Worm (Caenorhabditis elegans) whole organism, young adult: ENCODE results near the gene pbs-3.

Source experiments
- B0019.2 ChIP-seq: fragments of 200-800 bp; sonication (Bioruptor generic); conservative IDR thresholded peaks from 2 replicates; pipeline ENCODE4 v1.3.6; 2022; ENCODE audit warnings: missing genetic modification reagents, missing genetic modification characterization, missing compliant biosample characterization
- B0035.1 ChIP-seq: sonication (generic microtip); optimal IDR thresholded peaks from 2 replicates; lab custom pipeline; 2016; ENCODE audit warnings: missing genetic modification characterization, mild to moderate bottlenecking, missing compliant biosample characterization, missing genotype, missing genetic modification reagents
- F10E7.11 ChIP-seq: sonication (generic microtip); optimal IDR thresholded peaks from 2 replicates; lab custom pipeline; 2017; ENCODE audit warnings: mild to moderate bottlenecking, missing genetic modification characterization, moderate library complexity, missing compliant biosample characterization
- F49E8.2 ChIP-seq: sonication (generic microtip); optimal IDR thresholded peaks from 3 replicates; lab custom pipeline; 2017; ENCODE audit warnings: missing genetic modification characterization, mild to moderate bottlenecking, missing compliant biosample characterization, antibody characterized with exemption, moderate library complexity; ENCODE audit not compliant: insufficient read depth
- K11D2.4 ChIP-seq: fragments of 200-800 bp; sonication (Bioruptor generic); IDR thresholded peaks from 2 replicates; pipeline ENCODE4 v1.3.6; 2022; ENCODE audit warnings: missing genetic modification reagents, missing genetic modification characterization, missing compliant biosample characterization
- T07F8.4 ChIP-seq: sonication (generic microtip); optimal IDR thresholded peaks from 2 replicates; lab custom pipeline; 2016; ENCODE audit warnings: mild to moderate bottlenecking, missing genetic modification characterization, moderate library complexity, missing compliant biosample characterization
- Y56A3A.18 ChIP-seq: fragments of 200-800 bp; sonication (Bioruptor generic); IDR thresholded peaks from 2 replicates; pipeline ENCODE4 v1.3.6; 2022; ENCODE audit warnings: missing genetic modification reagents, missing genetic modification characterization, missing compliant biosample characterization
- Y79H2A.3 ChIP-seq: fragments of 200-800 bp; sonication (Bioruptor generic); conservative IDR thresholded peaks from 2 replicates; pipeline ENCODE4 v1.3.6; 2022; ENCODE audit warnings: missing genetic modification reagents, missing genetic modification characterization, missing compliant biosample characterization
- Y95B8A.8 ChIP-seq: fragments of 200-800 bp; sonication (Bioruptor generic); IDR thresholded peaks from 2 replicates; pipeline ENCODE4 v1.3.6; 2022; ENCODE audit warnings: missing genetic modification reagents, missing genetic modification characterization, missing compliant biosample characterization
- aptf-2 ChIP-seq: fragments of 200-800 bp; sonication (Bioruptor generic); conservative IDR thresholded peaks from 2 replicates; pipeline ENCODE4 v1.3.6; 2022; ENCODE audit warnings: missing genetic modification reagents, missing genetic modification characterization, missing compliant biosample characterization
- aptf-3 ChIP-seq: fragments of 200-800 bp; sonication (Bioruptor generic); IDR thresholded peaks from 2 replicates; pipeline ENCODE4 v1.3.6; 2022; ENCODE audit warnings: missing genetic modification characterization, missing compliant biosample characterization
- atf-7 ChIP-seq: sonication (generic microtip); optimal IDR thresholded peaks from 2 replicates; lab custom pipeline; 2017; ENCODE audit warnings: mild to moderate bottlenecking, missing genetic modification characterization, missing compliant biosample characterization
- attf-6 ChIP-seq: fragments of 200-800 bp; sonication (Bioruptor generic); IDR thresholded peaks from 2 replicates; pipeline ENCODE4 v1.3.6; 2022; ENCODE audit warnings: missing genetic modification reagents, missing genetic modification characterization, missing compliant biosample characterization
- ceh-100 ChIP-seq: fragments of 200-800 bp; sonication (Bioruptor generic); IDR thresholded peaks from 2 replicates; pipeline ENCODE4 v1.3.6; 2022; ENCODE audit warnings: missing genetic modification reagents, missing genetic modification characterization, missing compliant biosample characterization
- ceh-58 ChIP-seq: fragments of 200-800 bp; sonication (Bioruptor generic); IDR thresholded peaks from 2 replicates; pipeline ENCODE4 v1.3.6; 2022; ENCODE audit warnings: missing genetic modification characterization, missing compliant biosample characterization
- ceh-79 ChIP-seq: sonication (generic microtip); optimal IDR thresholded peaks from 2 replicates; lab custom pipeline; 2017; ENCODE audit warnings: mild to moderate bottlenecking, missing genetic modification characterization, missing compliant biosample characterization
- ceh-91 ChIP-seq: fragments of 200-800 bp; sonication (Bioruptor generic); IDR thresholded peaks from 2 replicates; pipeline ENCODE4 v1.3.6; 2022; ENCODE audit warnings: missing genetic modification reagents, missing genetic modification characterization, missing compliant biosample characterization
- dpff-1 ChIP-seq: sonication (generic microtip); optimal IDR thresholded peaks from 2 replicates; lab custom pipeline; 2017; ENCODE audit warnings: mild to moderate bottlenecking, missing genetic modification characterization, missing compliant biosample characterization
- dpl-1 ChIP-seq: fragments of 150-350 bp; optimal IDR thresholded peaks from 2 replicates; lab custom pipeline; 2014; ENCODE audit warnings: missing biosample characterization, missing genetic modification reagents, missing genetic modification characterization
- efl-1 ChIP-seq: fragments of 150-350 bp; optimal IDR thresholded peaks from 2 replicates; lab custom pipeline; 2014; ENCODE audit warnings: missing biosample characterization, missing genetic modification reagents, missing genetic modification characterization
- egrh-3 ChIP-seq: fragments of 200-800 bp; sonication (Bioruptor generic); IDR thresholded peaks from 2 replicates; pipeline ENCODE4 v1.3.6; 2022; ENCODE audit warnings: missing genetic modification reagents, missing genetic modification characterization, missing compliant biosample characterization
- ekl-4 ChIP-seq: fragments of 200-800 bp; sonication (Bioruptor generic); IDR thresholded peaks from 2 replicates; pipeline ENCODE4 v1.3.6; 2022; ENCODE audit warnings: missing genetic modification reagents, missing genetic modification characterization, missing compliant biosample characterization
- fkh-3 ChIP-seq: sonication (generic microtip); optimal IDR thresholded peaks from 2 replicates; lab custom pipeline; 2016; ENCODE audit warnings: mild to moderate bottlenecking, missing genetic modification characterization, missing compliant biosample characterization
- him-1 ChIP-seq: sonication (generic microtip); optimal IDR thresholded peaks from 2 replicates; lab custom pipeline; 2016; ENCODE audit warnings: missing genotype, missing genetic modification reagents, missing genetic modification characterization, missing compliant biosample characterization
- hmg-1.2 ChIP-seq: fragments of 200-800 bp; sonication (Bioruptor generic); IDR thresholded peaks from 2 replicates; pipeline ENCODE4 v1.3.6; 2022; ENCODE audit warnings: missing genetic modification reagents, missing genetic modification characterization, missing compliant biosample characterization
- hrde-1 ChIP-seq: sonication (generic microtip); optimal IDR thresholded peaks from 2 replicates; lab custom pipeline; 2016; ENCODE audit warnings: missing genetic modification characterization, mild to moderate bottlenecking, missing compliant biosample characterization, moderate library complexity, missing genotype, missing genetic modification reagents, borderline replicate concordance
- lag-1 ChIP-seq: fragments of 200-800 bp; sonication (Bioruptor generic); IDR thresholded peaks from 2 replicates; pipeline ENCODE4 v1.3.6; 2022; ENCODE audit warnings: missing genetic modification reagents, missing genetic modification characterization, missing compliant biosample characterization
- let-526 ChIP-seq: fragments of 200-800 bp; sonication (Bioruptor generic); IDR thresholded peaks from 2 replicates; pipeline ENCODE4 v1.3.6; 2022; ENCODE audit warnings: missing genetic modification reagents, missing genetic modification characterization, missing compliant biosample characterization
- lin-35 ChIP-seq, 3 experiments: fragments of 150-350 bp in 2 of 3; sonication (generic microtip) in 1 of 3; optimal IDR thresholded peaks; 2 replicates each; lab custom pipeline; 2014 to 2018; ENCODE audit warnings: missing biosample characterization in 3 of 3, missing genetic modification characterization in 3 of 3, missing genetic modification reagents in 3 of 3
- lin-54 ChIP-seq: fragments of 200-800 bp; sonication (Bioruptor generic); optimal IDR thresholded peaks from 2 replicates; lab custom pipeline; 2018; ENCODE audit warnings: mild to moderate bottlenecking, missing genetic modification characterization, missing compliant biosample characterization
- lsl-1 ChIP-seq: fragments of 200-800 bp; sonication (Bioruptor generic); optimal IDR thresholded peaks from 2 replicates; lab custom pipeline; 2018; ENCODE audit warnings: mild to moderate bottlenecking, missing genetic modification characterization, moderate library complexity, missing compliant biosample characterization
- lsy-27 ChIP-seq: sonication (generic microtip); optimal IDR thresholded peaks from 2 replicates; lab custom pipeline; 2017; ENCODE audit warnings: missing genetic modification characterization, mild to moderate bottlenecking, missing compliant biosample characterization, antibody characterized with exemption, missing genotype, borderline replicate concordance; ENCODE audit not compliant: insufficient read depth
- madf-8 ChIP-seq: fragments of 200-800 bp; sonication (Bioruptor generic); conservative IDR thresholded peaks from 2 replicates; pipeline ENCODE4 v1.3.6; 2022; ENCODE audit warnings: missing genetic modification reagents, missing genetic modification characterization, missing compliant biosample characterization
- nfya-1 ChIP-seq: sonication (generic microtip); optimal IDR thresholded peaks from 2 replicates; lab custom pipeline; 2017; ENCODE audit warnings: antibody characterized with exemption, missing compliant biosample characterization, missing genetic modification characterization, borderline replicate concordance; ENCODE audit not compliant: insufficient read depth
- pha-4 ChIP-seq: fragments of 150-350 bp; sonication (generic microtip); optimal IDR thresholded peaks from 2 replicates; lab custom pipeline; 2014; ENCODE audit warnings: missing biosample characterization, missing genetic modification reagents, missing genetic modification characterization
- rcor-1 ChIP-seq: fragments of 200-800 bp; sonication (Bioruptor generic); IDR thresholded peaks from 2 replicates; pipeline ENCODE4 v1.3.6; 2022; ENCODE audit warnings: missing genetic modification reagents, missing genetic modification characterization, missing compliant biosample characterization
- rec-8 ChIP-seq, 2 experiments: sonication (generic microtip); optimal IDR thresholded peaks; 2 replicates each; lab custom pipeline; 2016; ENCODE audit warnings: mild to moderate bottlenecking in 2 of 2, missing genetic modification characterization in 2 of 2, missing genetic modification reagents in 2 of 2, missing genotype in 2 of 2, missing biosample characterization in 1 of 2, missing compliant biosample characterization in 1 of 2, moderate library complexity in 1 of 2
- sdz-38 ChIP-seq: sonication (generic microtip); optimal IDR thresholded peaks from 2 replicates; lab custom pipeline; 2016; ENCODE audit warnings: missing genotype, missing genetic modification characterization, missing compliant biosample characterization
- sea-2 ChIP-seq: fragments of 200-800 bp; sonication (Bioruptor generic); IDR thresholded peaks from 2 replicates; pipeline ENCODE4 v1.3.6; 2022; ENCODE audit warnings: missing genetic modification characterization, missing compliant biosample characterization
- snpc-4 ChIP-seq, 5 experiments: fragments of 150-350 bp in 1 of 5; sonication (generic microtip) in 4 of 5; optimal IDR thresholded peaks; 2 replicates each; lab custom pipeline; 2014 to 2018; ENCODE audit warnings: missing genetic modification characterization in 5 of 5, missing biosample characterization in 3 of 5, antibody characterized with exemption in 2 of 5, mild to moderate bottlenecking in 2 of 5, missing compliant biosample characterization in 2 of 5, missing genotype in 2 of 5, moderate library complexity in 2 of 5, missing genetic modification reagents in 1 of 5
- somi-1 ChIP-seq: fragments of 200-800 bp; sonication (Bioruptor generic); optimal IDR thresholded peaks from 2 replicates; lab custom pipeline; 2018; ENCODE audit warnings: mild to moderate bottlenecking, missing genetic modification characterization, missing compliant biosample characterization
- tlf-1 ChIP-seq: fragments of 200-800 bp; sonication (Bioruptor generic); optimal IDR thresholded peaks from 2 replicates; lab custom pipeline; 2018; ENCODE audit warnings: mild to moderate bottlenecking, missing genetic modification characterization, missing compliant biosample characterization

Gene pbs-3

DNA sequence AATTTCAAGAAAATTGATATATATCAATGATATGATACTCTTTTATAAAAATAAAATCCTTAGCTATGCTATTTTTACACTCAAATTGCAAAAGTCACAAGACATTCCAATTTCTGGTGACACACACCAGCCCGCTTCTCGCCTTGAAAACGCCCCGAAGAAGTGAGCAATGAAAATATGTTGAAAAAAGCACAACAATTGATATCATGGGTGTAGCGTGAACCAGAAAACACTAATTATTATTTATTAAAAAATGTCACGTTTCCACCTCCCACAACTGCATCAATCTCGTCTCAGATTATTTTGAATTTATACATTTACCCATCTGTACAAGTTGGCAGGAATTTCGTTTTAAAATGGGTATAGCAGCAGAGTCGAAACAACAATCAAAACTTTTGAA lies 49.6 kb upstream of the pbs-3 start, which contains the start of gene F59A6.4:
Gene F59A6.4, plus strand, starts transcription at position 301 of the 400 bp plus-strand sequence.
- TF ChIP-seq dpl-1 (GFP tag; lab: Kevin White, UChicago) (no peak), let-526 (GFP tag; lab: Robert Waterston, UW) (no peak), somi-1 (no peak), attf-6 (GFP tag; lab: Robert Waterston, UW) (no peak), Y95B8A.8 (GFP tag; lab: Robert Waterston, UW) (no peak), B0019.2 (GFP tag; lab: Robert Waterston, UW) (no peak)

DNA sequence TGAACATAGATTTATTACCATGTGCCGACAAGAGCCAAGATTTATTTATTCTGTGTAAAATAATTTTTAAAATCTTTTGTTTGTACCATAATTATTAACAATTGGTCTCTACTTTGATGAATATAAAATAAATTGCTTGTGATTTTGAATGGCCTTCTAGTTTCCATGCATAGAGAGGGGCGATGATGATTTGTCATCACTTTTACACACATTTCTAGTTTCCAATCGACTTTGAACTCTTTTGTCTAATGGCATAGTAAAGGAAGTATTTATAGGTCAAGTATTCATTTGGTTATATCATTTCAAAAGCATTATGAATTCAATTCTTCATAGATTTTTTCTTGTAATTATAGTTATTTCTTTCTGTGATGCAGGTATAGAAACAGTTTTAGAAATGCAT lies 48.4 kb upstream of the pbs-3 start, which contains the start of gene F59A6.10:
Gene F59A6.10, plus strand, starts transcription at position 301 of the 400 bp plus-strand sequence.
- TF ChIP-seq hrde-1 (tag; lab: Kevin White, UChicago) (peak; percentile 8), ceh-91 (no peak), lsl-1 (peak; percentile 23), T07F8.4 (tag; lab: Kevin White, UChicago) (no peak), ceh-79 (no peak), sdz-38 (tag; lab: Kevin White, UChicago) (no peak), aptf-2 (no peak), F49E8.2 (peak; percentile 12)

DNA sequence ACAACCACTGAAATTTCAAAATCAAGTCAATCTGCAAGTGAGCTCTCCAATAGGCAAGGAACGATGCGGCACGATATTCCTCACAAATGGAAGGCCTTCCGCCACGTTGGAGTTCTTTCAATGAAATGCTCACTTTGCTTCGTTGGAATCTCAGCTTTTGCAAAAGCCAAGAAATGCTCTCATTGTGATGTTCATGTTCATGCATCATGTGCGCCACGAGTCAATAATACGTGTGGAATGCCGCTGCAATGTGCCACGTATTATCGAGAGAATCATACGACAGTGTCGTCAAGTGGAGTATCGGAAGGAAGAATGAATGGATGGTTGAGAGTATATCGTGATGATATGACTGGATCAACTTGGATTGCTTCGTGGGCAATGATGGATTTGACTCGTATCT lies 46.6 kb upstream of the pbs-3 start:
- TF ChIP-seq rec-8 (tag; optimal IDR thresholded peaks at IDR 0.05; lab: Kevin White, UChicago) (no peak), him-1 (tag; lab: Kevin White, UChicago) (no peak), ceh-91 (no peak), aptf-3 (GFP tag; lab: Robert Waterston, UW) (0 out of 2 replicates have a peak, but pooled peaks have one; percentile 49), tlf-1 (GFP tag; lab: Kevin White, UChicago) (no peak)

DNA sequence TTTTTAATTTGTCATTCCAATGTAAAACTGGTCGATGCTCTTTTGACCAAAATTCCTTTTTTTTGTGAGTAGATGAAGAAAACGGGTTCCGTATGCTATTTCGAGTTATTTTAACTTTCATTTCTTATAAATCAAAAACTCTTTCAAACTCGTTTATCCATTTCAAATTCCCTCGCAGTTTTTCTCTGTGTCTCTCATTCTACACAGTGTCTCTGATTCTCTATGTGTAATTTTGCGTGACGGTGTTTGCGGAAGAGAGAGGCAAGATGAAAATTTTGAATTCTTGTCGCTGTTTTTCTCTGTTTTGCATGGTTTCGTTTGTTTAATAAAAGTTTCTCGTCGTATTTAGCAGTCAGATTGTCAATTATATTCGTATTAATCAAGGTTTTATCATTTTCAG lies 43.9 kb upstream of the pbs-3 start, which contains the start of gene citk-2:
Gene citk-2, plus strand, starts transcription at position 399 of the 400 bp plus-strand sequence.
- TF ChIP-seq lsl-1 (peak; percentile 30), dpff-1 (tag; lab: Kevin White, UChicago) (no peak), ceh-100 (GFP tag; lab: Robert Waterston, UW) (peak; percentile 73), pha-4 (tag; lab: Kevin White, UChicago) (peak; percentile 90), Y79H2A.3 (GFP tag; lab: Robert Waterston, UW) (no peak), nfya-1 (tag; lab: Kevin White, UChicago) (no peak), Y56A3A.18 (0 out of 2 replicates have a peak, but pooled peaks have one; percentile 77), F10E7.11 (tag; lab: Kevin White, UChicago) (no peak), hmg-1.2 (GFP tag; lab: Robert Waterston, UW) (peak; percentile 97), lsy-27 (tag; lab: Kevin White, UChicago) (no peak), egrh-3 (GFP tag; lab: Robert Waterston, UW) (no peak), lag-1 (GFP tag; lab: Robert Waterston, UW) (no peak), rcor-1 (GFP tag; lab: Robert Waterston, UW) (peak; percentile 47), snpc-4 (GFP tag; optimal IDR thresholded peaks at IDR 0.05; lab: Kevin White, UChicago) (no peak), snpc-4 (tag; optimal IDR thresholded peaks at IDR 0.05; lab: Kevin White, UChicago) (peak in 1 of 4 experiments; percentile 46), efl-1 (peak; percentile 91), ceh-58 (no peak), madf-8 (no peak), sea-2 (GFP tag; lab: Robert Waterston, UW) (no peak), lin-35 (GFP tag; optimal IDR thresholded peaks at IDR 0.05; lab: Kevin White, UChicago) (peak; percentile 52 to 98 (median 71)), B0019.2 (GFP tag; lab: Robert Waterston, UW) (no peak), aptf-2 (no peak), lin-54 (GFP tag; lab: Kevin White, UChicago) (peak; percentile 97), K11D2.4 (GFP tag; lab: Robert Waterston, UW) (no peak), atf-7 (tag; lab: Kevin White, UChicago) (no peak), fkh-3 (tag; lab: Kevin White, UChicago) (no peak), ekl-4 (peak; percentile 70; the same call in 1 of the 2 replicates), B0035.1 (no peak)
